Worm (Caenorhabditis elegans) whole organism, L2 larva: ENCODE measurements around the gene nhr-110.

ENCODE experiments used
- blmp-1 ChIP-seq: sonication (generic microtip); optimal IDR thresholded peaks from 2 replicates; lab custom pipeline; 2017; ENCODE audit warnings: missing genetic modification characterization, mild to moderate bottlenecking, missing compliant biosample characterization, antibody characterized with exemption, moderate library complexity; ENCODE audit not compliant: insufficient read depth
- gmeb-1 ChIP-seq: fragments of 150-350 bp; optimal IDR thresholded peaks from 2 replicates; lab custom pipeline; 2014; ENCODE audit warnings: missing biosample characterization, missing genetic modification characterization
- lin-11 ChIP-seq: fragments of 150-350 bp; sonication (generic microtip); optimal IDR thresholded peaks from 2 replicates; lab custom pipeline; 2014; ENCODE audit warnings: missing biosample characterization, missing genetic modification characterization, inconsistent platforms, mixed read lengths
- mbf-1 ChIP-seq: sonication (generic microtip); optimal IDR thresholded peaks from 2 replicates; lab custom pipeline; 2017; ENCODE audit warnings: missing biosample characterization, missing genetic modification characterization
- nhr-237 ChIP-seq: fragments of 150-350 bp; optimal IDR thresholded peaks from 2 replicates; lab custom pipeline; 2014; ENCODE audit warnings: missing biosample characterization, missing genetic modification characterization

DNA sequence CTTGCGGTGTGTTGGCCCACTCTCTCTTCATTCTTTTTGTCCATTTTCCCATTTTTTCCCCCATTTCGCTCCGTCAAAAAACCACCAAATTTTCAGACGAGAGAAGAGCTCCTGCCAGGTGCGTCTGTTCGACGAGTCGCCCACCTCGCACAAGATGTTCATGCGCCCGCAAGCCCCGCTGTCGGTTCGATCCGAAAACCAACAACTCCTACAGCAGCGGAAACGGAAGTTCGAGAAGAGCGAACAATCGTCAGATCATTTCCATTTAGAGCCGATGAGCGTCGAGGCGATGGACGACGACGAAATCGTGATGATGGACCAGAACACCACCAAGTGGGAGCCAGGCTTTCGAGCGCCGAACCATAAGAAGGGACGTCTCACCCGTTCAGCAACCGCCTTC lies 41.0 kb downstream of the nhr-110 start:
- no peak for TF ChIP-seq lin-11 (tag; lab: Kevin White, UChicago)
- TF ChIP-seq gmeb-1 (tag; lab: Kevin White, UChicago): no peak
- TF ChIP-seq blmp-1: no peak
- TF ChIP-seq mbf-1 (tag; lab: Kevin White, UChicago): no peak
- no peak for TF ChIP-seq nhr-237 (tag; lab: Kevin White, UChicago)
